Worm (Caenorhabditis elegans) whole organism, L4 larva: ENCODE results near the gene usp-46.

Experiments
- F26F4.8 ChIP-seq: fragments of 200-800 bp; sonication (Bioruptor generic); conservative IDR thresholded peaks from 2 replicates; pipeline ENCODE4 v1.3.6; 2022; ENCODE audit warnings: missing genetic modification characterization, missing compliant biosample characterization
- T26A8.4 ChIP-seq: fragments of 200-800 bp; sonication (Bioruptor generic); IDR thresholded peaks from 2 replicates; pipeline ENCODE4 v1.3.6; 2022; ENCODE audit warnings: missing genetic modification characterization, missing compliant biosample characterization
- aha-1 ChIP-seq: fragments of 150-350 bp; peaks from one replicate; lab custom pipeline; 2014; ENCODE audit warnings: missing biosample characterization, missing genetic modification characterization
- aly-2 ChIP-seq: sonication (generic microtip); optimal IDR thresholded peaks from 2 replicates; lab custom pipeline; 2018; ENCODE audit warnings: missing biosample characterization, missing genetic modification characterization
- ama-1 ChIP-seq: fragments of 150-350 bp; optimal IDR thresholded peaks from 2 replicates; lab custom pipeline; 2014; ENCODE audit warnings: inconsistent platforms, mixed read lengths
- arid-1 ChIP-seq: fragments of 200-800 bp; sonication (Bioruptor generic); conservative IDR thresholded peaks from 2 replicates; pipeline ENCODE4 v1.3.6; 2022; ENCODE audit warnings: missing genetic modification reagents, missing genetic modification characterization, missing compliant biosample characterization
- ceh-20 ChIP-seq: fragments of 200-800 bp; sonication (Bioruptor generic); IDR thresholded peaks from 2 replicates; pipeline ENCODE4 v1.3.6; 2022; ENCODE audit warnings: missing genetic modification reagents, missing genetic modification characterization, missing compliant biosample characterization
- ceh-44 ChIP-seq: fragments of 200-800 bp; sonication (Bioruptor generic); IDR thresholded peaks from 2 replicates; pipeline ENCODE4 v1.3.6; 2022; ENCODE audit warnings: missing genetic modification reagents, missing genetic modification characterization, missing compliant biosample characterization
- daf-16 ChIP-seq, 3 experiments: sonication (generic microtip); optimal IDR thresholded peaks; 2 replicates each; lab custom pipeline; 2016 to 2017; ENCODE audit warnings: missing genetic modification characterization in 3 of 3, missing genetic modification reagents in 3 of 3, mild to moderate bottlenecking in 2 of 3, missing compliant biosample characterization in 2 of 3, missing biosample characterization in 1 of 3, moderate library complexity in 1 of 3
- dmd-6 ChIP-seq: fragments of 200-800 bp; sonication (Bioruptor generic); IDR thresholded peaks from 2 replicates; pipeline ENCODE4 v1.3.6; 2022; ENCODE audit warnings: missing genetic modification reagents, missing genetic modification characterization, missing compliant biosample characterization
- dpl-1 ChIP-seq: fragments of 150-350 bp; optimal IDR thresholded peaks from 2 replicates; lab custom pipeline; 2014; ENCODE audit warnings: missing biosample characterization, missing genetic modification reagents, missing genetic modification characterization
- dve-1 ChIP-seq: sonication (generic microtip); optimal IDR thresholded peaks from 2 replicates; lab custom pipeline; 2017; ENCODE audit warnings: antibody characterized with exemption, mild to moderate bottlenecking, missing genetic modification characterization, missing compliant biosample characterization; ENCODE audit not compliant: insufficient read depth
- gei-8 ChIP-seq: fragments of 200-800 bp; sonication (Bioruptor generic); optimal IDR thresholded peaks from 2 replicates; lab custom pipeline; 2018; ENCODE audit warnings: mild to moderate bottlenecking, missing genetic modification characterization, missing compliant biosample characterization
- hlh-11 ChIP-seq: fragments of 200-800 bp; sonication (Bioruptor generic); optimal IDR thresholded peaks from 2 replicates; lab custom pipeline; 2018; ENCODE audit warnings: mild to moderate bottlenecking, missing genetic modification characterization, missing compliant biosample characterization
- hlh-30 ChIP-seq: sonication (generic microtip); optimal IDR thresholded peaks from 2 replicates; lab custom pipeline; 2017; ENCODE audit warnings: antibody characterized with exemption, mild to moderate bottlenecking, missing genetic modification characterization, missing compliant biosample characterization; ENCODE audit not compliant: insufficient read depth
- hmg-1.1 ChIP-seq: fragments of 200-800 bp; sonication (Bioruptor generic); IDR thresholded peaks from 2 replicates; pipeline ENCODE4 v1.3.6; 2022; ENCODE audit warnings: missing genetic modification reagents, missing genetic modification characterization, missing compliant biosample characterization
- lin-13 ChIP-seq: fragments of 150-350 bp; optimal IDR thresholded peaks from 2 replicates; lab custom pipeline; 2014; ENCODE audit warnings: missing biosample characterization, missing genetic modification reagents, missing genetic modification characterization
- lin-15B ChIP-seq: fragments of 150-350 bp; sonication (generic microtip); optimal IDR thresholded peaks from 3 replicates; lab custom pipeline; 2014; ENCODE audit warnings: missing biosample characterization, missing genetic modification characterization
- lin-38 ChIP-seq: fragments of 200-800 bp; sonication (Bioruptor generic); IDR thresholded peaks from 2 replicates; pipeline ENCODE4 v1.3.6; 2022; ENCODE audit warnings: missing genetic modification reagents, missing genetic modification characterization, missing compliant biosample characterization
- lin-39 ChIP-seq: fragments of 150-350 bp; optimal IDR thresholded peaks from 2 replicates; lab custom pipeline; 2014; ENCODE audit warnings: missing biosample characterization, missing genetic modification reagents, missing genetic modification characterization
- lsy-2 ChIP-seq, 2 experiments: fragments of 150-350 bp in 1 of 2; sonication (generic microtip) in 1 of 2; optimal IDR thresholded peaks; 2 replicates each; lab custom pipeline; 2014 to 2017; ENCODE audit warnings: missing biosample characterization in 2 of 2, missing genetic modification characterization in 2 of 2
- mdl-1 ChIP-seq, 2 experiments: fragments of 150-350 bp in 1 of 2; sonication (generic microtip) in 1 of 2; optimal IDR thresholded peaks; 2 replicates each; lab custom pipeline; 2014 to 2017; ENCODE audit warnings: missing biosample characterization in 2 of 2, missing genetic modification characterization in 2 of 2
- mep-1 ChIP-seq: fragments of 150-350 bp; sonication (generic microtip); optimal IDR thresholded peaks from 3 replicates; lab custom pipeline; 2014; ENCODE audit warnings: missing biosample characterization, missing genetic modification characterization
- mes-2 ChIP-seq: sonication (generic microtip); optimal IDR thresholded peaks from 2 replicates; lab custom pipeline; 2016; ENCODE audit warnings: missing genotype, mild to moderate bottlenecking, missing genetic modification characterization, missing compliant biosample characterization; ENCODE audit not compliant: poor library complexity, severe bottlenecking
- mxl-3 ChIP-seq: fragments of 200-800 bp; sonication (Bioruptor generic); optimal IDR thresholded peaks from 2 replicates; lab custom pipeline; 2018; ENCODE audit warnings: mild to moderate bottlenecking, missing genetic modification characterization, missing compliant biosample characterization
- nhr-11 ChIP-seq: fragments of 150-350 bp; optimal IDR thresholded peaks from 2 replicates; lab custom pipeline; 2014; ENCODE audit warnings: missing biosample characterization, missing genetic modification characterization
- nhr-28 ChIP-seq: fragments of 150-350 bp; optimal IDR thresholded peaks from 2 replicates; lab custom pipeline; 2014; ENCODE audit warnings: missing biosample characterization, missing genetic modification characterization
- nhr-48 ChIP-seq: sonication (generic microtip); optimal IDR thresholded peaks from 2 replicates; lab custom pipeline; 2016; ENCODE audit warnings: mild to moderate bottlenecking, missing genetic modification characterization, missing compliant biosample characterization
- nhr-6 ChIP-seq: fragments of 150-350 bp; optimal IDR thresholded peaks from 2 replicates; lab custom pipeline; 2014; ENCODE audit warnings: missing biosample characterization, missing genetic modification characterization
- nhr-77 ChIP-seq: fragments of 150-350 bp; optimal IDR thresholded peaks from 2 replicates; lab custom pipeline; 2014; ENCODE audit warnings: missing biosample characterization, missing genetic modification characterization
- php-3 ChIP-seq: fragments of 200-800 bp; sonication (Bioruptor generic); IDR thresholded peaks from 2 replicates; pipeline ENCODE4 v1.3.6; 2022; ENCODE audit warnings: missing genetic modification reagents, missing genetic modification characterization, missing compliant biosample characterization
- rbr-2 ChIP-seq: sonication (generic microtip); optimal IDR thresholded peaks from 2 replicates; lab custom pipeline; 2016; ENCODE audit warnings: missing genotype, missing genetic modification characterization, missing compliant biosample characterization
- sdz-12 ChIP-seq: fragments of 200-800 bp; sonication (Bioruptor generic); optimal IDR thresholded peaks from 2 replicates; lab custom pipeline; 2018; ENCODE audit warnings: mild to moderate bottlenecking, missing genetic modification characterization, missing compliant biosample characterization
- set-16 ChIP-seq: fragments of 200-800 bp; sonication (Bioruptor generic); IDR thresholded peaks from 2 replicates; pipeline ENCODE4 v1.3.6; 2022; ENCODE audit warnings: missing genetic modification reagents, missing genetic modification characterization, missing compliant biosample characterization
- tra-1 ChIP-seq: fragments of 200-800 bp; sonication (Bioruptor generic); IDR thresholded peaks from 2 replicates; pipeline ENCODE4 v1.3.6; 2022; ENCODE audit warnings: missing genetic modification reagents, missing genetic modification characterization, missing compliant biosample characterization
- unc-62 ChIP-seq, 3 experiments: fragments of 150-350 bp in 1 of 3; sonication (generic microtip); optimal IDR thresholded peaks in 2 of 3; peaks in 1 of 3; 1 replicate in 1 of 3; 2 replicates in 2 of 3; lab custom pipeline; 2014 to 2017; ENCODE audit warnings: missing biosample characterization in 3 of 3, missing genetic modification characterization in 3 of 3, missing genetic modification reagents in 3 of 3, missing genotype in 1 of 3
- zip-2 ChIP-seq: fragments of 150-350 bp; optimal IDR thresholded peaks from 2 replicates; lab custom pipeline; 2014; ENCODE audit warnings: missing biosample characterization, missing genetic modification characterization
- ztf-11 ChIP-seq: fragments of 150-350 bp; optimal IDR thresholded peaks from 2 replicates; lab custom pipeline; 2014; ENCODE audit warnings: missing biosample characterization, missing genetic modification characterization

The usp-46 gene

ce11 chrIII:9804997-9805610 lies 28.7 kb downstream of the usp-46 start, which contains the start of gene riok-3 (continued):
- TF ChIP-seq hlh-11 (tag; lab: Kevin White, UChicago) = peak; percentile 1
- peak in 1 of 2 experiments; percentile 51 for TF ChIP-seq lsy-2 (tag; optimal IDR thresholded peaks at IDR 0.05; lab: Kevin White, UChicago)
- no peak for TF ChIP-seq lin-39 (tag; lab: Kevin White, UChicago)
- peak; percentile 47 for TF ChIP-seq mes-2 (tag; lab: Kevin White, UChicago)
- TF ChIP-seq tra-1 (GFP tag; lab: Robert Waterston, UW) = no peak
- TF ChIP-seq gei-8 (GFP tag; lab: Kevin White, UChicago) = peak; percentile 18
- peak; percentile 12 for TF ChIP-seq nhr-28 (tag; lab: Kevin White, UChicago)

DNA sequence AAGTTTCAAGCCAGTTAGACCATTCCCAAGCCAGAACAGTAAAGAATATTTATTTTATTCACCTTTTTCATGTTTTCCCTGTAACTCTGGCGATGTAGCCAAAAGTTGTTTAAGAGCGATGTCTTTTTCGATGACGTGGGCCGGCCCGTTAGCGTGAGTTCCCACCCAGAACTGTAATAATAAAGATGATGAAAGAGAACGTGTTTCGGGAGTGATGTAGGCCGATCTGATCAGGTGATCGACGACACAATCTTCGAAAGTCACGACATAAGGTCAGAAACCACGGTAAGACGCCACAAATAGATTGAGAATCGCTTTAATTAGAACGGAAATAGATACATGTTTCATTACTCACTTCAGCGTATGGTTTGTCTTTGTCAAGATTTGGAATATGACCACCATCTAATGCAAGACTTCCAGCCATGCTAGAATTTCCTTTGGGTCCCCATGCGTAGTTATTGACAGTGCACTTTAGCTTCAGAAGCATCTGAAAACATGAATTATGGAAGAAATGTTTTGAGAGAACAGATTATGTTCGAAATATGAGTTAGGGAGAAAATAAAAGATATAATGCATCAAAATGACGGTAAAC lies 30.6 kb downstream of the usp-46 start, which contains the start of gene ZK632.4:
Gene ZK632.4 (minus strand): TSS at position 487 of the 592 bp plus-strand sequence.
- TF ChIP-seq lin-15B (tag; lab: Kevin White, UChicago) (no peak), unc-62 (GFP tag; optimal IDR thresholded peaks at IDR 0.05 in 1 of 2; lab: Kevin White, UChicago) (peak in 1 of 2 experiments; percentile 92), unc-62 (tag; optimal IDR thresholded peaks at IDR 0.05; lab: Kevin White, UChicago) (no peak), aly-2 (tag; lab: Kevin White, UChicago) (no peak), lin-13 (no peak), rbr-2 (tag; lab: Kevin White, UChicago) (no peak), arid-1 (GFP tag; lab: Robert Waterston, UW) (no peak), nhr-11 (tag; lab: Kevin White, UChicago) (no peak), tra-1 (GFP tag; lab: Robert Waterston, UW) (peak; percentile 34; the same call in 1 of the 2 replicates)
- TF ChIP-seq, all 104 proteins: peak for 2

DNA sequence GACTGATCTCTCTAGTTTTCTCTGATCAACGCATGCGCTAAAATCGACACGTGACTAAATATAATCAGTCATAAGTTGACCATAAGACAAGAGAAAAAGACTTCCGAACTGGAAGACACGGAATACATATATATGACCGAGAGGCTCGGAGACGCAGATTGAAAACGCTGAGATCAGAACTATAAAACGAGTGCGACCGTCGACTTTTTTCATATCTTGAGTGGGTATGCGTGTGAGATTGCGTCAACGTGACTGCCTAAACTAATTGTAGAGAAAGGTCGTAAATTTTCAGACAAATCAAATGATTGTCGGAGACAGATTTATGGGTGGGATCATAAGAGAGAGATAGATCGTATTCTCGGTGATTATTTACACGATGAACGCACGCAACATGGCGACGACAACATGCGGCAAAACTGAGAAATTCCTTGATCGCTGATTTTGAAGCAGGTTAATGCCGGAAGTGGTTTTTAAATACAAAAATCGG lies 31.2 kb downstream of the usp-46 start:
- TF ChIP-seq mes-2 (tag; lab: Kevin White, UChicago) = no peak
- peak; percentile 75 for TF ChIP-seq nhr-28 (tag; lab: Kevin White, UChicago)
- TF ChIP-seq zip-2 = peak; percentile 5
- TF ChIP-seq mxl-3 (GFP tag; lab: Kevin White, UChicago) = peak; percentile 79
- TF ChIP-seq hmg-1.1 (GFP tag; lab: Robert Waterston, UW) = no peak
- TF ChIP-seq lin-38 (GFP tag; lab: Robert Waterston, UW) = peak; percentile 30; the same call in 1 of the 2 replicates
- TF ChIP-seq lsy-2 (tag; optimal IDR thresholded peaks at IDR 0.05; lab: Kevin White, UChicago) = peak; percentile 2 to 25
- no peak for TF ChIP-seq daf-16 (GFP tag; optimal IDR thresholded peaks at IDR 0.05; lab: Kevin White, UChicago)
- TF ChIP-seq daf-16 (tag; optimal IDR thresholded peaks at IDR 0.05; lab: Kevin White, UChicago) = peak; percentile 13
- no peak for TF ChIP-seq F26F4.8 (GFP tag; lab: Robert Waterston, UW)
- TF ChIP-seq mdl-1 (tag; optimal IDR thresholded peaks at IDR 0.05; lab: Kevin White, UChicago) = peak; percentile 23 to 79
- peak; percentile 61 for TF ChIP-seq dve-1 (tag; lab: Kevin White, UChicago)
- TF ChIP-seq php-3 (GFP tag; lab: Robert Waterston, UW) = peak; percentile 94
- TF ChIP-seq ztf-11 = no peak
- 0 out of 2 replicates have a peak, but pooled peaks have one; percentile 15 for TF ChIP-seq T26A8.4 (GFP tag; lab: Robert Waterston, UW)
- peak; percentile 87 for TF ChIP-seq hlh-30
- TF ChIP-seq hlh-11 (tag; lab: Kevin White, UChicago) = peak; percentile 81
- TF ChIP-seq nhr-6 (tag; lab: Kevin White, UChicago) = peak; percentile 38
- peak; percentile 37; the same call in 1 of the 2 replicates for TF ChIP-seq dmd-6
- peak; percentile 8 for TF ChIP-seq lin-13
- TF ChIP-seq set-16 (GFP tag; lab: Robert Waterston, UW) = no peak
- peak; percentile 64 for TF ChIP-seq ama-1 (lab: Kevin White, UChicago)
- TF ChIP-seq nhr-48 (tag; lab: Kevin White, UChicago) = peak; percentile 86
- TF ChIP-seq nhr-77 (tag; lab: Kevin White, UChicago) = peak; percentile 45
- TF ChIP-seq mep-1 = peak; percentile 63
- TF ChIP-seq tra-1 (GFP tag; lab: Robert Waterston, UW) = 0 out of 2 replicates have a peak, but pooled peaks have one; percentile 6
- TF ChIP-seq sdz-12 (GFP tag; lab: Kevin White, UChicago) = no peak
- TF ChIP-seq ceh-20 (GFP tag; lab: Robert Waterston, UW) = peak; percentile 72
- peak; percentile 34 for TF ChIP-seq dpl-1 (GFP tag; lab: Kevin White, UChicago)
- no peak for TF ChIP-seq ceh-44 (GFP tag; lab: Robert Waterston, UW)
- peak; percentile 81 for TF ChIP-seq aha-1
- TF ChIP-seq, all 104 proteins: peak for 23
